Fruit fly (Drosophila melanogaster) whole organism, embryonic: ENCODE results near the gene CG31636.

Experiments
- Bgb ChIP-seq: fragments of 200-800 bp; sonication (Bioruptor generic); IDR thresholded peaks from 2 replicates; pipeline ENCODE4 v1.3.6; 2022; ENCODE audit warnings: missing biosample characterization, missing genetic modification characterization; ENCODE audit not compliant: partially characterized antibody
- CG10267 ChIP-seq: fragments of 200-800 bp; sonication (Bioruptor generic); optimal IDR thresholded peaks from 2 replicates; lab custom pipeline; 2018; ENCODE audit warnings: missing biosample characterization, mild to moderate bottlenecking, missing genetic modification characterization, moderate library complexity
- CG10274 ChIP-seq: fragments of 200-800 bp; sonication (Bioruptor generic); optimal IDR thresholded peaks from 3 replicates; lab custom pipeline; 2017; ENCODE audit warnings: missing biosample characterization, mild to moderate bottlenecking, missing genetic modification characterization
- CG10431 ChIP-seq: fragments of 200-800 bp; sonication (Bioruptor generic); optimal IDR thresholded peaks from 3 replicates; lab custom pipeline; 2018; ENCODE audit warnings: missing biosample characterization, mild to moderate bottlenecking, missing genetic modification characterization
- CG10462 ChIP-seq: fragments of 200-800 bp; sonication (Bioruptor generic); optimal IDR thresholded peaks from 2 replicates; lab custom pipeline; 2016; ENCODE audit warnings: missing biosample characterization, missing genetic modification characterization
- CG11093 ChIP-seq: fragments of 200-800 bp; sonication (Bioruptor generic); IDR thresholded peaks from 3 replicates; pipeline ENCODE4 v1.3.6; 2022; ENCODE audit warnings: missing biosample characterization, missing genetic modification characterization
- CG15073 ChIP-seq: fragments of 200-800 bp; sonication (Bioruptor generic); optimal IDR thresholded peaks from 2 replicates; lab custom pipeline; 2016; ENCODE audit warnings: missing biosample characterization, missing genetic modification characterization
- CG16813 ChIP-seq: fragments of 200-800 bp; sonication (Bioruptor generic); IDR thresholded peaks from 3 replicates; pipeline ENCODE4 v1.3.6; 2022; ENCODE audit warnings: missing biosample characterization, missing genetic modification characterization; ENCODE audit not compliant: partially characterized antibody
- CG18476 ChIP-seq: fragments of 200-800 bp; sonication (Bioruptor generic); optimal IDR thresholded peaks from 2 replicates; lab custom pipeline; 2016; ENCODE audit warnings: missing biosample characterization, mild to moderate bottlenecking, missing genetic modification characterization
- CG2199 ChIP-seq: fragments of 200-800 bp; sonication (Bioruptor generic); IDR thresholded peaks from 3 replicates; pipeline ENCODE4 v1.3.6; 2022; ENCODE audit warnings: missing biosample characterization, missing genetic modification characterization
- CG2678 ChIP-seq: fragments of 200-800 bp; sonication (Bioruptor generic); optimal IDR thresholded peaks from 3 replicates; lab custom pipeline; 2019; ENCODE audit warnings: missing biosample characterization, mild to moderate bottlenecking, missing genetic modification characterization, moderate library complexity
- CG32772 ChIP-seq: fragments of 200-800 bp; sonication (Bioruptor generic); IDR thresholded peaks from 2 replicates; pipeline ENCODE4 v1.3.6; 2022; ENCODE audit warnings: missing biosample characterization, missing genetic modification characterization
- CG33557 ChIP-seq: fragments of 200-800 bp; sonication (Bioruptor generic); optimal IDR thresholded peaks from 2 replicates; lab custom pipeline; 2019; ENCODE audit warnings: missing biosample characterization, mild to moderate bottlenecking, missing genetic modification characterization, moderate library complexity
- CG3838 ChIP-seq: fragments of 200-800 bp; sonication (Bioruptor generic); optimal IDR thresholded peaks from 3 replicates; lab custom pipeline; 2016; ENCODE audit warnings: missing biosample characterization, missing genetic modification characterization
- CG4404 ChIP-seq: fragments of 200-800 bp; sonication (Bioruptor generic); IDR thresholded peaks from 2 replicates; pipeline ENCODE4 v1.3.6; 2022; ENCODE audit warnings: missing biosample characterization, missing genetic modification characterization
- CG4617 ChIP-seq: fragments of 200-800 bp; sonication (Bioruptor generic); optimal IDR thresholded peaks from 3 replicates; lab custom pipeline; 2016; ENCODE audit warnings: missing biosample characterization, missing genetic modification characterization, borderline replicate concordance
- CG4854 ChIP-seq: fragments of 200-800 bp; sonication (Bioruptor generic); optimal IDR thresholded peaks from 2 replicates; lab custom pipeline; 2016; ENCODE audit warnings: missing biosample characterization, missing genetic modification characterization, inconsistent platforms
- CG6654 ChIP-seq: fragments of 200-800 bp; sonication (Bioruptor generic); optimal IDR thresholded peaks from 2 replicates; lab custom pipeline; 2017; ENCODE audit warnings: missing biosample characterization, mild to moderate bottlenecking, missing genetic modification characterization
- CG6683 ChIP-seq: fragments of 200-800 bp; sonication (Bioruptor generic); optimal IDR thresholded peaks from 2 replicates; lab custom pipeline; 2017; ENCODE audit warnings: missing biosample characterization, mild to moderate bottlenecking, missing genetic modification characterization, missing genetic modification reagents
- CG7745 ChIP-seq: fragments of 200-800 bp; sonication (Bioruptor generic); optimal IDR thresholded peaks from 2 replicates; lab custom pipeline; 2018; ENCODE audit warnings: missing biosample characterization, mild to moderate bottlenecking, missing genetic modification characterization, moderate library complexity
- CG7839 ChIP-seq: fragments of 200-800 bp; sonication (Bioruptor generic); optimal IDR thresholded peaks from 3 replicates; lab custom pipeline; 2018; ENCODE audit warnings: missing biosample characterization, mild to moderate bottlenecking, missing genetic modification characterization, moderate library complexity
- CG9727 ChIP-seq: fragments of 200-800 bp; sonication (Bioruptor generic); optimal IDR thresholded peaks from 3 replicates; lab custom pipeline; 2017; ENCODE audit warnings: missing biosample characterization, mild to moderate bottlenecking, missing genetic modification characterization
- Dp ChIP-seq: fragments of 200-800 bp; sonication (Bioruptor generic); optimal IDR thresholded peaks from 2 replicates; lab custom pipeline; 2018; ENCODE audit warnings: missing biosample characterization, mild to moderate bottlenecking, missing genetic modification characterization, moderate library complexity
- Fer1 ChIP-seq: fragments of 200-800 bp; sonication (Bioruptor generic); optimal IDR thresholded peaks from 2 replicates; lab custom pipeline; 2017; ENCODE audit warnings: missing biosample characterization, mild to moderate bottlenecking, missing genetic modification characterization
- Gsc ChIP-seq: fragments of 200-800 bp; sonication (Bioruptor generic); IDR thresholded peaks from 2 replicates; pipeline ENCODE4 v1.3.6; 2022; ENCODE audit warnings: missing biosample characterization, missing genetic modification characterization
- H15 ChIP-seq: fragments of 200-800 bp; sonication (Bioruptor generic); IDR thresholded peaks from 3 replicates; pipeline ENCODE4 v1.3.6; 2022; ENCODE audit warnings: missing biosample characterization, missing genetic modification characterization
- Hey ChIP-seq: fragments of 200-800 bp; sonication (Bioruptor generic); optimal IDR thresholded peaks from 3 replicates; lab custom pipeline; 2018; ENCODE audit warnings: missing biosample characterization, mild to moderate bottlenecking, missing genetic modification characterization
- Hr78 ChIP-seq, 2 experiments: fragments of 200-800 bp in 1 of 2; fragments of >200 bp in 1 of 2; sonication (Bioruptor generic) in 1 of 2; optimal IDR thresholded peaks; 2 replicates each; lab custom pipeline; 2017 to 2019; ENCODE audit warnings: missing biosample characterization in 2 of 2, missing genetic modification characterization in 2 of 2, mild to moderate bottlenecking in 1 of 2, moderate library complexity in 1 of 2
- Hsf ChIP-seq: fragments of 200-800 bp; sonication (Bioruptor generic); optimal IDR thresholded peaks from 3 replicates; lab custom pipeline; 2016; ENCODE audit warnings: missing biosample characterization, missing genetic modification characterization
- MBD-R2 ChIP-seq: fragments of 200-800 bp; sonication (Bioruptor generic); IDR thresholded peaks from 2 replicates; pipeline ENCODE4 v1.3.6; 2022; ENCODE audit warnings: missing biosample characterization, missing genetic modification characterization
- MTF-1 ChIP-seq: fragments of 200-800 bp; sonication (Bioruptor generic); optimal IDR thresholded peaks from 2 replicates; lab custom pipeline; 2018; ENCODE audit warnings: missing biosample characterization, mild to moderate bottlenecking, missing genetic modification characterization, borderline replicate concordance
- Sin3A ChIP-seq: fragments of >200 bp; optimal IDR thresholded peaks from 2 replicates; lab custom pipeline; 2018
- Vsx1 ChIP-seq: fragments of 200-800 bp; sonication (Bioruptor generic); optimal IDR thresholded peaks from 2 replicates; lab custom pipeline; 2017; ENCODE audit warnings: missing biosample characterization, mild to moderate bottlenecking, missing genetic modification characterization, missing genetic modification reagents
- bsh ChIP-seq, 2 experiments: fragments of 200-800 bp; sonication (Bioruptor generic); optimal IDR thresholded peaks; 2 replicates each; lab custom pipeline; 2017 to 2018; ENCODE audit warnings: mild to moderate bottlenecking in 2 of 2, missing biosample characterization in 2 of 2, missing genetic modification characterization in 2 of 2, moderate library complexity in 1 of 2
- dmrt99B ChIP-seq: fragments of 200-800 bp; sonication (Bioruptor generic); optimal IDR thresholded peaks from 2 replicates; lab custom pipeline; 2018; ENCODE audit warnings: missing biosample characterization, mild to moderate bottlenecking, missing genetic modification characterization, moderate library complexity
- eve ChIP-seq, 2 experiments: fragments of >200 bp; optimal IDR thresholded peaks; 2 replicates each; lab custom pipeline; 2017; ENCODE audit warnings: missing biosample characterization in 2 of 2, missing genetic modification characterization in 2 of 2
- ewg ChIP-seq: fragments of 200-800 bp; sonication (Bioruptor generic); optimal IDR thresholded peaks from 3 replicates; lab custom pipeline; 2017; ENCODE audit warnings: mild to moderate bottlenecking, missing biosample characterization, missing genetic modification reagents, missing genetic modification characterization
- fd64A ChIP-seq: fragments of 200-800 bp; sonication (Bioruptor generic); optimal IDR thresholded peaks from 3 replicates; lab custom pipeline; 2018; ENCODE audit warnings: missing biosample characterization, mild to moderate bottlenecking, missing genetic modification characterization
- grau ChIP-seq: fragments of 200-800 bp; optimal IDR thresholded peaks from 3 replicates; lab custom pipeline; 2019; ENCODE audit warnings: missing biosample characterization, mild to moderate bottlenecking, missing genetic modification characterization, moderate library complexity
- gro ChIP-seq: fragments of 200-800 bp; sonication (Bioruptor generic); optimal IDR thresholded peaks from 2 replicates; lab custom pipeline; 2016; ENCODE audit warnings: missing biosample characterization, missing genetic modification characterization
- lbe ChIP-seq: fragments of 200-800 bp; sonication (Bioruptor generic); optimal IDR thresholded peaks from 2 replicates; lab custom pipeline; 2016; ENCODE audit warnings: missing biosample characterization, mild to moderate bottlenecking, missing genetic modification characterization
- lmd ChIP-seq: fragments of 200-800 bp; sonication (Bioruptor generic); IDR thresholded peaks from 2 replicates; pipeline ENCODE4 v1.3.6; 2022; ENCODE audit warnings: missing biosample characterization, missing genetic modification characterization
- mam ChIP-seq: fragments of 200-800 bp; sonication (Bioruptor generic); optimal IDR thresholded peaks from 3 replicates; lab custom pipeline; 2016; ENCODE audit warnings: missing biosample characterization, missing genetic modification characterization
- pum ChIP-seq: fragments of 200-800 bp; sonication (Bioruptor generic); optimal IDR thresholded peaks from 2 replicates; lab custom pipeline; 2016; ENCODE audit warnings: missing biosample characterization, missing genetic modification characterization
- salm ChIP-seq: fragments of 200-800 bp; sonication (Bioruptor generic); optimal IDR thresholded peaks from 2 replicates; lab custom pipeline; 2018; ENCODE audit warnings: missing biosample characterization, mild to moderate bottlenecking, missing genetic modification characterization
- sr ChIP-seq: fragments of 200-800 bp; sonication (Bioruptor generic); IDR thresholded peaks from 3 replicates; pipeline ENCODE4 v1.3.6; 2022; ENCODE audit warnings: missing biosample characterization, missing genetic modification characterization
- tio ChIP-seq: fragments of 200-800 bp; sonication (Bioruptor generic); optimal IDR thresholded peaks from 2 replicates; lab custom pipeline; 2017; ENCODE audit warnings: missing biosample characterization, missing genetic modification characterization, inconsistent platforms
- usp ChIP-seq: fragments of >200 bp; optimal IDR thresholded peaks from 2 replicates; lab custom pipeline; 2017; ENCODE audit warnings: missing biosample characterization, missing genetic modification characterization
- wek ChIP-seq: fragments of 200-800 bp; sonication (Bioruptor generic); optimal IDR thresholded peaks from 3 replicates; lab custom pipeline; 2018; ENCODE audit warnings: missing biosample characterization, mild to moderate bottlenecking, missing genetic modification characterization, moderate library complexity
- wor ChIP-seq: fragments of 200-800 bp; sonication (Bioruptor generic); IDR thresholded peaks from 2 replicates; pipeline ENCODE4 v1.3.6; 2022; ENCODE audit warnings: missing biosample characterization, missing genetic modification characterization

CG31636 gene

dm6 chr2L:6667719-6668325 is 9.9 kb upstream of the CG31636 start, which contains the start of gene Galt (continued):
- no peak for TF ChIP-seq CG6683 (GFP tag; lab: Kevin White, UChicago)
- peak in 1 of 2 experiments; percentile 56 for TF ChIP-seq bsh (GFP tag; optimal IDR thresholded peaks at IDR 0.05; lab: Kevin White, UChicago)
- peak; percentile 38 for TF ChIP-seq CG10431 (GFP tag; lab: Kevin White, UChicago)
- TF ChIP-seq CG18476 (GFP tag; lab: Kevin White, UChicago), result no peak
- peak in 1 of 2 experiments; percentile 18 for TF ChIP-seq Hr78 (GFP tag; optimal IDR thresholded peaks at IDR 0.05; lab: Kevin White, UChicago)
- TF ChIP-seq MBD-R2 (GFP tag; lab: Robert Waterston, UW), result peak; percentile 74
- no peak for TF ChIP-seq CG10462 (GFP tag; lab: Kevin White, UChicago)
- TF ChIP-seq Bgb (GFP tag; lab: Robert Waterston, UW), result peak; percentile 64; the same call in 1 of the 2 replicates
- TF ChIP-seq CG3838 (GFP tag; lab: Kevin White, UChicago), result no peak
- TF ChIP-seq CG10267 (tag; lab: Kevin White, UChicago), result peak; percentile 66
- no peak for TF ChIP-seq CG7839 (tag; lab: Kevin White, UChicago)
- TF ChIP-seq MTF-1, result no peak
- no peak for TF ChIP-seq CG2678
- peak; percentile 19 for TF ChIP-seq lbe (GFP tag; lab: Kevin White, UChicago)
- TF ChIP-seq H15 (GFP tag; lab: Robert Waterston, UW), result no peak
- TF ChIP-seq pum (GFP tag; lab: Kevin White, UChicago), result no peak
- no peak for TF ChIP-seq Gsc (GFP tag; lab: Robert Waterston, UW)
- no peak for TF ChIP-seq Sin3A (lab: Kevin White, UChicago)
- peak; percentile 39 for TF ChIP-seq wek
- TF ChIP-seq CG16813 (GFP tag; lab: Robert Waterston, UW), result peak; percentile 82
- peak; percentile 10 for TF ChIP-seq Dp
- TF ChIP-seq wor (GFP tag; lab: Robert Waterston, UW), result no peak
- TF ChIP-seq dmrt99B (tag; lab: Kevin White, UChicago), result no peak
- TF ChIP-seq CG11093, result no peak
- no peak for TF ChIP-seq CG10274 (GFP tag; lab: Kevin White, UChicago)
- TF ChIP-seq CG15073 (GFP tag; lab: Kevin White, UChicago), result no peak
- no peak for TF ChIP-seq mam (GFP tag; lab: Kevin White, UChicago)
- no peak for TF ChIP-seq salm (tag; lab: Kevin White, UChicago)
- TF ChIP-seq Hey (tag; lab: Kevin White, UChicago), result no peak
- no peak for TF ChIP-seq tio
- TF ChIP-seq Fer1, result peak; percentile 68
- TF ChIP-seq CG4854, result no peak
- no peak for TF ChIP-seq CG4617 (GFP tag; lab: Kevin White, UChicago)
- no peak for TF ChIP-seq ewg
- no peak for TF ChIP-seq Hsf (GFP tag; lab: Kevin White, UChicago)
- no peak for TF ChIP-seq CG6654 (GFP tag; lab: Kevin White, UChicago)
- TF ChIP-seq fd64A (GFP tag; lab: Kevin White, UChicago), result no peak
- TF ChIP-seq CG4404 (GFP tag; lab: Robert Waterston, UW), result no peak
- no peak for TF ChIP-seq lmd
- no peak for TF ChIP-seq CG2199
- TF ChIP-seq CG33557, result no peak
- TF ChIP-seq Vsx1, result no peak
- TF ChIP-seq CG7745, result no peak
- peak; percentile 50 for TF ChIP-seq grau
- TF ChIP-seq CG9727 (GFP tag; lab: Kevin White, UChicago), result peak; percentile 51
- TF ChIP-seq sr (GFP tag; lab: Robert Waterston, UW), result no peak
- TF ChIP-seq usp, result no peak
- no peak for TF ChIP-seq eve (GFP tag; optimal IDR thresholded peaks at IDR 0.05; lab: Kevin White, UChicago)
- no peak for TF ChIP-seq CG32772 (GFP tag; lab: Robert Waterston, UW)
- no peak for TF ChIP-seq gro (GFP tag; lab: Kevin White, UChicago)
